Fruit fly (Drosophila melanogaster) whole organism, pupa: ENCODE results near the gene CG12003.

Experiments used
- CG10348 ChIP-seq: fragments of 200-800 bp; sonication (Bioruptor generic); IDR thresholded peaks from 2 replicates; pipeline ENCODE4 v1.3.6; 2022; ENCODE audit warnings: missing biosample characterization, missing genetic modification characterization
- CG12605 ChIP-seq: fragments of 200-800 bp; sonication (Bioruptor generic); IDR thresholded peaks from 2 replicates; pipeline ENCODE4 v1.3.6; 2022; ENCODE audit warnings: missing biosample characterization, missing genetic modification characterization
- CG13204 ChIP-seq: fragments of 200-800 bp; sonication (Bioruptor generic); optimal IDR thresholded peaks from 2 replicates; lab custom pipeline; 2018; ENCODE audit warnings: missing biosample characterization, mild to moderate bottlenecking, missing genetic modification characterization, moderate library complexity
- CG14655 ChIP-seq: fragments of 200-800 bp; sonication (Bioruptor generic); optimal IDR thresholded peaks from 3 replicates; lab custom pipeline; 2017; ENCODE audit warnings: mild to moderate bottlenecking, missing biosample characterization, missing genetic modification reagents, missing genetic modification characterization
- CG15710 ChIP-seq: fragments of 200-800 bp; sonication (Bioruptor generic); optimal IDR thresholded peaks from 2 replicates; lab custom pipeline; 2018; ENCODE audit warnings: missing biosample characterization, mild to moderate bottlenecking, missing genetic modification characterization, moderate library complexity
- CG17806 ChIP-seq: fragments of 200-800 bp; sonication (Bioruptor generic); optimal IDR thresholded peaks from 2 replicates; lab custom pipeline; 2018; ENCODE audit warnings: missing biosample characterization, mild to moderate bottlenecking, missing genetic modification characterization, moderate library complexity
- CG32121 ChIP-seq: fragments of 200-800 bp; sonication (Bioruptor generic); IDR thresholded peaks from 2 replicates; pipeline ENCODE4 v1.3.6; 2022; ENCODE audit warnings: missing biosample characterization, missing genetic modification characterization
- CG34367 ChIP-seq: fragments of 200-800 bp; sonication (Bioruptor generic); optimal IDR thresholded peaks from 2 replicates; lab custom pipeline; 2018; ENCODE audit warnings: missing biosample characterization, mild to moderate bottlenecking, missing genetic modification characterization
- CG4496 ChIP-seq: fragments of 200-800 bp; sonication (Bioruptor generic); IDR thresholded peaks from 3 replicates; pipeline ENCODE4 v1.3.6; 2022; ENCODE audit warnings: missing biosample characterization, missing genetic modification characterization
- CG8159 ChIP-seq: fragments of 200-800 bp; sonication (Bioruptor generic); optimal IDR thresholded peaks from 3 replicates; lab custom pipeline; 2018; ENCODE audit warnings: missing biosample characterization, mild to moderate bottlenecking, missing genetic modification characterization, moderate library complexity
- CG8301 ChIP-seq: fragments of 200-800 bp; sonication (Bioruptor generic); optimal IDR thresholded peaks from 2 replicates; lab custom pipeline; 2018; ENCODE audit warnings: missing biosample characterization, mild to moderate bottlenecking, missing genetic modification characterization
- CG9948 ChIP-seq: fragments of 200-800 bp; sonication (Bioruptor generic); optimal IDR thresholded peaks from 2 replicates; lab custom pipeline; 2018; ENCODE audit warnings: missing biosample characterization, mild to moderate bottlenecking, missing genetic modification characterization, moderate library complexity
- D1 ChIP-seq: fragments of 200-800 bp; sonication (Bioruptor generic); optimal IDR thresholded peaks from 2 replicates; lab custom pipeline; 2018; ENCODE audit warnings: missing biosample characterization, mild to moderate bottlenecking, missing genetic modification characterization, moderate library complexity
- EcR ChIP-seq: fragments of 200-800 bp; sonication (Bioruptor generic); optimal IDR thresholded peaks from 3 replicates; lab custom pipeline; 2019; ENCODE audit warnings: missing biosample characterization, missing genetic modification characterization, mild to moderate bottlenecking, moderate library complexity, missing genetic modification reagents
- Ets98B ChIP-seq: fragments of 200-800 bp; sonication (Bioruptor generic); IDR thresholded peaks from 2 replicates; pipeline ENCODE4 v1.3.6; 2022; ENCODE audit warnings: missing biosample characterization, missing genetic modification characterization
- Pif1A ChIP-seq: fragments of 200-800 bp; sonication (Bioruptor generic); optimal IDR thresholded peaks from 3 replicates; lab custom pipeline; 2016; ENCODE audit warnings: missing biosample characterization, missing genetic modification characterization
- Pif1B ChIP-seq: fragments of 200-800 bp; sonication (Bioruptor generic); optimal IDR thresholded peaks from 3 replicates; lab custom pipeline; 2016; ENCODE audit warnings: missing biosample characterization, missing genetic modification characterization
- Snoo ChIP-seq: fragments of 200-800 bp; sonication (Bioruptor generic); optimal IDR thresholded peaks from 3 replicates; lab custom pipeline; 2017; ENCODE audit warnings: missing biosample characterization, mild to moderate bottlenecking, missing genetic modification characterization, inconsistent platforms
- fd96Ca ChIP-seq: fragments of 200-800 bp; sonication (Bioruptor generic); IDR thresholded peaks from 3 replicates; pipeline ENCODE4 v1.3.6; 2022; ENCODE audit warnings: missing biosample characterization, missing genetic modification characterization
- gl ChIP-seq: fragments of 200-800 bp; sonication (Bioruptor generic); optimal IDR thresholded peaks from 2 replicates; lab custom pipeline; 2018; ENCODE audit warnings: missing biosample characterization, mild to moderate bottlenecking, missing genetic modification characterization
- rn ChIP-seq: fragments of 200-800 bp; sonication (Bioruptor generic); IDR thresholded peaks from 2 replicates; pipeline ENCODE4 v1.3.6; 2022; ENCODE audit warnings: missing biosample characterization, missing genetic modification characterization

Gene CG12003

dm6 chr3L:1565092-1565491 lies at the start of gene CG12003:
CG12003 (plus strand) TSS chr3L:1565392.
- no peak for TF ChIP-seq CG34367
- no peak for TF ChIP-seq EcR (GFP tag; lab: Kevin White, UChicago)
- no peak for TF ChIP-seq CG17806 (tag; lab: Kevin White, UChicago)
- no peak for TF ChIP-seq Pif1A (GFP tag; lab: Kevin White, UChicago)
- no peak for TF ChIP-seq rn (GFP tag; lab: Robert Waterston, UW)
- TF ChIP-seq, all 21 proteins: peak for 0

- peak; percentile 42 for TF ChIP-seq Pif1B (GFP tag; lab: Kevin White, UChicago)
- peak; percentile 77 for TF ChIP-seq CG8301 (tag; lab: Kevin White, UChicago)
- TF ChIP-seq CG4496, result peak; percentile 68
- peak; percentile 62 for TF ChIP-seq Ets98B (GFP tag; lab: Robert Waterston, UW)
- peak; percentile 51 for TF ChIP-seq CG9948 (tag; lab: Kevin White, UChicago)
- TF ChIP-seq Snoo (tag; lab: Kevin White, UChicago), result peak; percentile 21
- TF ChIP-seq EcR (GFP tag; lab: Kevin White, UChicago), result no peak
- peak; percentile 50 for TF ChIP-seq CG12605 (GFP tag; lab: Robert Waterston, UW)
- peak; percentile 55 for TF ChIP-seq CG17806 (tag; lab: Kevin White, UChicago)
- no peak for TF ChIP-seq CG10348
- TF ChIP-seq CG13204, result no peak
- no peak for TF ChIP-seq gl (tag; lab: Kevin White, UChicago)
- TF ChIP-seq CG14655 (GFP tag; lab: Kevin White, UChicago), result peak; percentile 77
- TF ChIP-seq rn (GFP tag; lab: Robert Waterston, UW), result 0 out of 2 replicates have a peak, but pooled peaks have one; percentile 23
- TF ChIP-seq CG8159 (tag; lab: Kevin White, UChicago), result peak; percentile 53
- TF ChIP-seq CG15710 (tag; lab: Kevin White, UChicago), result peak; percentile 55
- peak; percentile 1 for TF ChIP-seq CG34367
- peak; percentile 65 for TF ChIP-seq Pif1A (GFP tag; lab: Kevin White, UChicago)
- peak; percentile 84 for TF ChIP-seq fd96Ca (GFP tag; lab: Robert Waterston, UW)
- TF ChIP-seq D1 (tag; lab: Kevin White, UChicago), result no peak
- TF ChIP-seq CG32121 (GFP tag; lab: Robert Waterston, UW), result peak; percentile 63
These were observed 49.2 kb upstream of the CG12003 start for dm6 chr3L:1515820-1516540.

dm6 chr3L:1516631-1517273 lies 48.4 kb upstream of the CG12003 start, which contains the start of gene cue:
cue (minus strand) TSS chr3L:1517271.
- TF ChIP-seq Snoo (tag; lab: Kevin White, UChicago) (no peak), fd96Ca (GFP tag; lab: Robert Waterston, UW) (no peak), rn (GFP tag; lab: Robert Waterston, UW) (no peak), CG12605 (GFP tag; lab: Robert Waterston, UW) (no peak), CG9948 (tag; lab: Kevin White, UChicago) (no peak), D1 (tag; lab: Kevin White, UChicago) (no peak), Ets98B (GFP tag; lab: Robert Waterston, UW) (no peak), Pif1A (GFP tag; lab: Kevin White, UChicago) (no peak), CG14655 (GFP tag; lab: Kevin White, UChicago) (no peak), CG13204 (no peak), CG32121 (GFP tag; lab: Robert Waterston, UW) (no peak), CG17806 (tag; lab: Kevin White, UChicago) (no peak), CG15710 (tag; lab: Kevin White, UChicago) (no peak), CG10348 (no peak), EcR (GFP tag; lab: Kevin White, UChicago) (no peak), CG4496 (no peak), CG8301 (tag; lab: Kevin White, UChicago) (no peak), CG8159 (tag; lab: Kevin White, UChicago) (no peak), Pif1B (GFP tag; lab: Kevin White, UChicago) (no peak)

DNA sequence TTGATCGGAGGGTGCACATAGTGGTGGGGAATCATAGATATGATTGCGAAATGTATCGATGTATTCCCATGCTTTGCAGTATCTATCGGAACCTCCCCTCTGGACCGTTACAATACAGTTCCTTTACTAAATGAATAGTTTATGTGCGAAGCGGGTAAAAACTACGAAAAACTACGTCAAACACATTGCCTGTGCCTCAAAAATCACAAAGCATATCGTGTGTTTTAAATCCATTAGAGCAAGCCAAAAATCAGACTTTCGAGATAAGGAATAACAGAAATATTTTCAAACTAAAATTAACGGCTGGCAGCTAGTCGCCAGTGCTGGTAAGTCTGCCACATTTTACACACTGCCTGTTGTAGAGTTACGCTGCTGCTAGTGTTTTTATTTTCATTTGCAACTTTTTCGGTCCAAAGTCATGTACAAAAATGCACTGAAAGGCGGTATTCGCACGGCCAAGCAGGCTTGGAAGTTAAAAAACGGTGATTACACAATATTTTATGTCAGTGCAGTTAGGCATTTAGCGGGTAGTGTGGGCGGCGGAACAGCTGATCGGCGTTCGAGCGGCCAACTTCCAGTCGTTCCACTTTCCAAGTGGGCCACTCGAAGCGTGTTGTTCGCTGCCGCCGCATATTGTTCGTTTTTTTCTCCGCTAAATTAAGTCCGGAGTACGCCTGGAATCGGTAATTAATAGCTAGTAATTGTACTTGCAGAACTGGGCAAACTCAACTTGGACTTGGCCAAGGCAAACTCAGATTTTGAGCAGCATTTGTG lies 47.7 kb upstream of the CG12003 start:
- TF ChIP-seq CG17806 (tag; lab: Kevin White, UChicago), result peak; percentile 53
- TF ChIP-seq fd96Ca (GFP tag; lab: Robert Waterston, UW), result peak; percentile 79
- TF ChIP-seq CG34367, result peak; percentile 12
- peak; percentile 72 for TF ChIP-seq Ets98B (GFP tag; lab: Robert Waterston, UW)
- TF ChIP-seq CG14655 (GFP tag; lab: Kevin White, UChicago), result peak; percentile 39
- peak; percentile 47 for TF ChIP-seq CG12605 (GFP tag; lab: Robert Waterston, UW)
- no peak for TF ChIP-seq D1 (tag; lab: Kevin White, UChicago)
- no peak for TF ChIP-seq gl (tag; lab: Kevin White, UChicago)
- peak; percentile 75 for TF ChIP-seq Pif1B (GFP tag; lab: Kevin White, UChicago)
- TF ChIP-seq EcR (GFP tag; lab: Kevin White, UChicago), result no peak
- TF ChIP-seq CG10348, result no peak
- TF ChIP-seq CG4496, result peak; percentile 88
- TF ChIP-seq CG32121 (GFP tag; lab: Robert Waterston, UW), result peak; percentile 72
- TF ChIP-seq rn (GFP tag; lab: Robert Waterston, UW), result peak; percentile 57
- peak; percentile 52 for TF ChIP-seq Snoo (tag; lab: Kevin White, UChicago)
- TF ChIP-seq CG8159 (tag; lab: Kevin White, UChicago), result peak; percentile 41
- no peak for TF ChIP-seq Pif1A (GFP tag; lab: Kevin White, UChicago)
- TF ChIP-seq CG13204, result no peak
- TF ChIP-seq CG15710 (tag; lab: Kevin White, UChicago), result peak; percentile 38
- TF ChIP-seq CG9948 (tag; lab: Kevin White, UChicago), result peak; percentile 16
- TF ChIP-seq CG8301 (tag; lab: Kevin White, UChicago), result peak; percentile 40
